Fruit fly (Drosophila melanogaster) whole organism, pupa: ENCODE data around the gene Iru.

Source experiments
- CG10348 ChIP-seq: fragments of 200-800 bp; sonication (Bioruptor generic); IDR thresholded peaks from 2 replicates; pipeline ENCODE4 v1.3.6; 2022; ENCODE audit warnings: missing biosample characterization, missing genetic modification characterization
- CG15710 ChIP-seq: fragments of 200-800 bp; sonication (Bioruptor generic); optimal IDR thresholded peaks from 2 replicates; lab custom pipeline; 2018; ENCODE audit warnings: missing biosample characterization, mild to moderate bottlenecking, missing genetic modification characterization, moderate library complexity
- CG17806 ChIP-seq: fragments of 200-800 bp; sonication (Bioruptor generic); optimal IDR thresholded peaks from 2 replicates; lab custom pipeline; 2018; ENCODE audit warnings: missing biosample characterization, mild to moderate bottlenecking, missing genetic modification characterization, moderate library complexity
- CG34367 ChIP-seq: fragments of 200-800 bp; sonication (Bioruptor generic); optimal IDR thresholded peaks from 2 replicates; lab custom pipeline; 2018; ENCODE audit warnings: missing biosample characterization, mild to moderate bottlenecking, missing genetic modification characterization
- CG4496 ChIP-seq: fragments of 200-800 bp; sonication (Bioruptor generic); IDR thresholded peaks from 3 replicates; pipeline ENCODE4 v1.3.6; 2022; ENCODE audit warnings: missing biosample characterization, missing genetic modification characterization
- CG8159 ChIP-seq: fragments of 200-800 bp; sonication (Bioruptor generic); optimal IDR thresholded peaks from 3 replicates; lab custom pipeline; 2018; ENCODE audit warnings: missing biosample characterization, mild to moderate bottlenecking, missing genetic modification characterization, moderate library complexity
- CG8301 ChIP-seq: fragments of 200-800 bp; sonication (Bioruptor generic); optimal IDR thresholded peaks from 2 replicates; lab custom pipeline; 2018; ENCODE audit warnings: missing biosample characterization, mild to moderate bottlenecking, missing genetic modification characterization
- D1 ChIP-seq: fragments of 200-800 bp; sonication (Bioruptor generic); optimal IDR thresholded peaks from 2 replicates; lab custom pipeline; 2018; ENCODE audit warnings: missing biosample characterization, mild to moderate bottlenecking, missing genetic modification characterization, moderate library complexity
- EcR ChIP-seq: fragments of 200-800 bp; sonication (Bioruptor generic); optimal IDR thresholded peaks from 3 replicates; lab custom pipeline; 2019; ENCODE audit warnings: missing biosample characterization, missing genetic modification characterization, mild to moderate bottlenecking, moderate library complexity, missing genetic modification reagents
- Ets98B ChIP-seq: fragments of 200-800 bp; sonication (Bioruptor generic); IDR thresholded peaks from 2 replicates; pipeline ENCODE4 v1.3.6; 2022; ENCODE audit warnings: missing biosample characterization, missing genetic modification characterization
- Pif1A ChIP-seq: fragments of 200-800 bp; sonication (Bioruptor generic); optimal IDR thresholded peaks from 3 replicates; lab custom pipeline; 2016; ENCODE audit warnings: missing biosample characterization, missing genetic modification characterization
- gl ChIP-seq: fragments of 200-800 bp; sonication (Bioruptor generic); optimal IDR thresholded peaks from 2 replicates; lab custom pipeline; 2018; ENCODE audit warnings: missing biosample characterization, mild to moderate bottlenecking, missing genetic modification characterization

dm6 chr3R:8978768-8979167 is 27.5 kb upstream of the Iru start:
- TF ChIP-seq CG34367 (peak; percentile 20), CG8159 (peak; percentile 74), CG4496 (GFP tag; lab: Robert Waterston, UW) (no peak), D1 (tag; lab: Kevin White, UChicago) (peak; percentile 8), Ets98B (GFP tag; lab: Robert Waterston, UW) (no peak), CG17806 (tag; lab: Kevin White, UChicago) (peak; percentile 47), CG15710 (tag; lab: Kevin White, UChicago) (peak; percentile 74), Pif1A (GFP tag; lab: Kevin White, UChicago) (peak; percentile 38), gl (tag; lab: Kevin White, UChicago) (no peak), CG10348 (GFP tag; lab: Robert Waterston, UW) (no peak), CG8301 (tag; lab: Kevin White, UChicago) (no peak), EcR (GFP tag; lab: Kevin White, UChicago) (no peak)
